Fruit fly (Drosophila melanogaster): ENCODE results near the gene CG11178.

The CG11178 gene

dm6 chrX:13624334-13625079 lies 19.0 kb downstream of the CG11178 start, which contains the start of the genes CG2691 and NFAT (continued):
- TF ChIP-seq Gug (GFP tag; IDR thresholded peaks at IDR 0.05) (no peak), fd85E (GFP tag; optimal IDR thresholded peaks at IDR 0.05) (no peak), CG11294 (GFP tag; IDR thresholded peaks at IDR 0.05) (no peak), Lpt (GFP tag; optimal IDR thresholded peaks at IDR 0.05) (peak; percentile 43), fd59A (GFP tag; optimal IDR thresholded peaks at IDR 0.05) (no peak), ss (GFP tag; optimal IDR thresholded peaks at IDR 0.05) (peak; percentile 49 to 59), CG34406 (GFP tag; optimal IDR thresholded peaks at IDR 0.05) (no peak), Met (GFP tag; optimal IDR thresholded peaks at IDR 0.05) (no peak), dac (GFP tag; optimal IDR thresholded peaks at IDR 0.05) (no peak), pdm3 (GFP tag; optimal IDR thresholded peaks at IDR 0.05) (no peak), eg (GFP tag; IDR thresholded peaks at IDR 0.05) (no peak), Hr4 (GFP tag; optimal IDR thresholded peaks at IDR 0.05) (no peak), CG15336 (GFP tag; IDR thresholded peaks at IDR 0.05) (no peak), Sox15 (GFP tag; optimal IDR thresholded peaks at IDR 0.05) (no peak), CG3919 (GFP tag; optimal IDR thresholded peaks at IDR 0.05) (peak; percentile 10), lz (GFP tag; optimal IDR thresholded peaks at IDR 0.05) (no peak), Sox102F (GFP tag; optimal IDR thresholded peaks at IDR 0.05) (no peak), CG1621 (tag; optimal IDR thresholded peaks at IDR 0.05) (peak; percentile 13), Ets21C (GFP tag; optimal IDR thresholded peaks at IDR 0.05) (no peak), CG10631 (GFP tag; optimal IDR thresholded peaks at IDR 0.05) (no peak), CG16779 (tag; optimal IDR thresholded peaks at IDR 0.05) (no peak), dsx (GFP tag; optimal IDR thresholded peaks at IDR 0.05; ENCODE audit: poor library complexity, severe bottlenecking) (no peak), CG6808 (GFP tag; optimal IDR thresholded peaks at IDR 0.05) (peak; percentile 23), CG8632 (GFP tag; optimal IDR thresholded peaks at IDR 0.05) (no peak), CG3032 (tag; optimal IDR thresholded peaks at IDR 0.05) (no peak), salr (GFP tag; optimal IDR thresholded peaks at IDR 0.05) (no peak), CG6792 (GFP tag; optimal IDR thresholded peaks at IDR 0.05) (no peak), cyc (GFP tag; optimal IDR thresholded peaks at IDR 0.05) (no peak), CG32006 (GFP tag; optimal IDR thresholded peaks at IDR 0.05) (no peak), Eip78C (GFP tag) (peak; percentile 73), CG4318 (GFP tag; optimal IDR thresholded peaks at IDR 0.05) (no peak), acj6 (GFP tag; optimal IDR thresholded peaks at IDR 0.05) (no peak), svp (GFP tag) (no peak), fkh (GFP tag; optimal IDR thresholded peaks at IDR 0.05) (peak; percentile 50), CG11902 (GFP tag; optimal IDR thresholded peaks at IDR 0.05) (no peak), Eip75B (GFP tag; optimal IDR thresholded peaks at IDR 0.05) (peak; percentile 20), Blimp-1 (GFP tag; optimal IDR thresholded peaks at IDR 0.05) (no peak), Smox (GFP tag; optimal IDR thresholded peaks at IDR 0.05) (no peak)

- no peak for TF ChIP-seq CG6163 (GFP tag; IDR thresholded peaks at IDR 0.05)
- peak; percentile 28; the same call in 1 of the 2 replicates for TF ChIP-seq CG15336 (GFP tag; IDR thresholded peaks at IDR 0.05)
- TF ChIP-seq Eip78C (GFP tag), result peak; percentile 37
- TF ChIP-seq net (GFP tag; optimal IDR thresholded peaks at IDR 0.05), result no peak
- TF ChIP-seq eg (GFP tag; IDR thresholded peaks at IDR 0.05), result peak; percentile 46; the same call in 1 of the 3 replicates
- TF ChIP-seq Gug (GFP tag; IDR thresholded peaks at IDR 0.05), result no peak
- no peak for TF ChIP-seq svp (GFP tag)
- no peak for TF ChIP-seq CG6276 (GFP tag; optimal IDR thresholded peaks at IDR 0.05)
- TF ChIP-seq Hr39 (GFP tag; optimal IDR thresholded peaks at IDR 0.05), result no peak
- peak in 1 of 2 experiments; percentile 24 for TF ChIP-seq ss (GFP tag; optimal IDR thresholded peaks at IDR 0.05)
- TF ChIP-seq vri (GFP tag; optimal IDR thresholded peaks at IDR 0.05), result no peak
- no peak for TF ChIP-seq CG7368 (GFP tag; optimal IDR thresholded peaks at IDR 0.05)
- TF ChIP-seq Hr4 (GFP tag; optimal IDR thresholded peaks at IDR 0.05), result no peak
- peak; percentile 53 for TF ChIP-seq dsx (GFP tag; optimal IDR thresholded peaks at IDR 0.05; ENCODE audit: poor library complexity, severe bottlenecking)
- TF ChIP-seq spab (GFP tag; optimal IDR thresholded peaks at IDR 0.05), result peak; percentile 20
These were observed 19.7 kb downstream of the CG11178 start for dm6 chrX:13625080-13625723.
